Worm (Caenorhabditis elegans) whole organism, early embryonic: Measurements from ENCODE around the gene ceh-39.

ENCODE experiments used
- B0310.2 ChIP-seq: sonication (generic microtip); optimal IDR thresholded peaks from 2 replicates; lab custom pipeline; 2016; ENCODE audit warnings: mild to moderate bottlenecking, missing genetic modification characterization, missing compliant biosample characterization
- F13C5.2 ChIP-seq: sonication (generic microtip); optimal IDR thresholded peaks from 2 replicates; lab custom pipeline; 2017; ENCODE audit warnings: mild to moderate bottlenecking, missing genetic modification characterization, inconsistent platforms, missing compliant biosample characterization
- aly-1 ChIP-seq: sonication (generic microtip); optimal IDR thresholded peaks from 2 replicates; lab custom pipeline; 2016; ENCODE audit warnings: missing genetic modification characterization, missing compliant biosample characterization
- ama-1 ChIP-seq: fragments of 150-350 bp; optimal IDR thresholded peaks from 2 replicates; lab custom pipeline; 2014
- ceh-13 ChIP-seq: fragments of 200-800 bp; sonication (Bioruptor generic); optimal IDR thresholded peaks from 2 replicates; lab custom pipeline; 2018; ENCODE audit warnings: mild to moderate bottlenecking, missing genetic modification characterization, missing compliant biosample characterization
- ets-7 ChIP-seq: sonication (generic microtip); optimal IDR thresholded peaks from 2 replicates; lab custom pipeline; 2016; ENCODE audit warnings: missing genotype, missing genetic modification characterization, missing compliant biosample characterization
- flt-1 ChIP-seq: fragments of 200-800 bp; sonication (Bioruptor generic); IDR thresholded peaks from 2 replicates; pipeline ENCODE4 v1.3.6; 2022; ENCODE audit warnings: missing genetic modification characterization, missing compliant biosample characterization
- hmbx-1 ChIP-seq: sonication (generic microtip); optimal IDR thresholded peaks from 2 replicates; lab custom pipeline; 2016; ENCODE audit warnings: mild to moderate bottlenecking, missing genetic modification characterization, missing compliant biosample characterization
- hmg-4 ChIP-seq: fragments of 200-800 bp; sonication (Bioruptor generic); optimal IDR thresholded peaks from 2 replicates; lab custom pipeline; 2018; ENCODE audit warnings: mild to moderate bottlenecking, missing genetic modification characterization, missing compliant biosample characterization
- pes-1 ChIP-seq: fragments of 200-800 bp; sonication (Bioruptor generic); IDR thresholded peaks from 2 replicates; pipeline ENCODE4 v1.3.6; 2022; ENCODE audit warnings: missing genetic modification reagents, missing genetic modification characterization, missing compliant biosample characterization
- sea-1 ChIP-seq: fragments of 200-800 bp; sonication (Bioruptor generic); conservative IDR thresholded peaks from 2 replicates; pipeline ENCODE4 v1.3.6; 2022; ENCODE audit warnings: missing genetic modification characterization, missing compliant biosample characterization
- tbx-37 ChIP-seq: fragments of 200-800 bp; sonication (Bioruptor generic); conservative IDR thresholded peaks from 2 replicates; pipeline ENCODE4 v1.3.6; 2022; ENCODE audit warnings: missing genetic modification reagents, missing genetic modification characterization, missing compliant biosample characterization
- tra-4 ChIP-seq: sonication (generic microtip); optimal IDR thresholded peaks from 2 replicates; lab custom pipeline; 2017; ENCODE audit warnings: missing genetic modification characterization, missing compliant biosample characterization

DNA sequence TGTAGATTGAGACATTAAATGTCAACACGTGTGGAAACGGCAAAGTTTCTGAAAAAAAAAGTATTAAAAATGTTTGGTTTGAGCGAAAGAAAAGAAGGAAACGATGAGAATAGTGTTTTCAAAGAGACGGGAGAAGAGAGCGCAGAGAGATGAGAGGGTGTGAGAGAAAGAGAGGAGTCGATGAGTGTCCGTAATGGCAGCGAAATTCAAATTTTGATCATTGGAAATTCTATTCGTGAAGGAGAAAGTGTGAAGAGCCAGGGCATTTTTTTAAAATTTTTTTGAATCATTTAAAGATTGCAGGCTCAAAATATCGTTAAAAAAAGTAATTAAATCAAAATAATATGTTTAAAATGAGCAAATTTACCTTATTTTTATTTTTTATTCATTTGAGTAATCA, 10.5 kb downstream of the ceh-39 start, which contains the start of gene T26C11.4:
- TF ChIP-seq ceh-13 (GFP tag; lab: Kevin White, UChicago) (no peak), aly-1 (tag; lab: Kevin White, UChicago) (no peak), hmg-4 (GFP tag; lab: Kevin White, UChicago) (no peak), flt-1 (GFP tag; lab: Robert Waterston, UW) (no peak), ama-1 (lab: Kevin White, UChicago) (no peak), F13C5.2 (tag; lab: Kevin White, UChicago) (no peak), tbx-37 (GFP tag; lab: Robert Waterston, UW) (no peak), sea-1 (GFP tag; lab: Robert Waterston, UW) (no peak), B0310.2 (tag; lab: Kevin White, UChicago) (no peak), ets-7 (tag; lab: Kevin White, UChicago) (no peak), hmbx-1 (tag; lab: Kevin White, UChicago) (no peak), pes-1 (GFP tag; lab: Robert Waterston, UW) (no peak), tra-4 (no peak)
